Worm (Caenorhabditis elegans): ENCODE data around the gene clec-162.

DNA sequence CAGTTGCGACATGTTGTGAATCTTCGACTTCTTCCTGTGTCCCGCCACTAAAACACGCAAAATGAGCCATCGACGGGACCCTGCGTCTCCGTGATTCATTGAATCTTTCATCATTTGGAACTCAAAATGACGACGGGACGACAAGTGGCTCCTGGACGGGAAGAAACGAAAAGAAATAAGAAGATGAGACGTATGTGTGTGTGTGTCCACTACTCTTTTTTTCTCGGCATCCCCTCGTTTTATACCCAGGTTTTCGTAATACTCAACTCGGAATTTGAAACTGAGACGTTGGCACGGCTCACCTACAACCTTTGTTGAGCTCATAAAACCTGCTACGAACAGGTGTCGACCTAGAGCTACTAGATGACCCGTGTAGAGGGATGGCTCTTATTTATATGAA is 19.5 kb upstream of the clec-162 start:
- TF ChIP-seq nfya-1 (tag; optimal IDR thresholded peaks at IDR 0.05) (no peak), elt-4 (tag; optimal IDR thresholded peaks at IDR 0.05) (no peak), unc-42 (tag; optimal IDR thresholded peaks at IDR 0.05) (no peak), ceh-22 (tag; optimal IDR thresholded peaks at IDR 0.05) (no peak), F13H6.1 (tag; optimal IDR thresholded peaks at IDR 0.05) (no peak), ama-1 (optimal IDR thresholded peaks at IDR 0.05) (no peak), lim-6 (tag; optimal IDR thresholded peaks at IDR 0.05) (no peak)

Data from whole organism, late embryonic.